Worm (Caenorhabditis elegans): ENCODE data around the gene nspg-7.1.

DNA sequence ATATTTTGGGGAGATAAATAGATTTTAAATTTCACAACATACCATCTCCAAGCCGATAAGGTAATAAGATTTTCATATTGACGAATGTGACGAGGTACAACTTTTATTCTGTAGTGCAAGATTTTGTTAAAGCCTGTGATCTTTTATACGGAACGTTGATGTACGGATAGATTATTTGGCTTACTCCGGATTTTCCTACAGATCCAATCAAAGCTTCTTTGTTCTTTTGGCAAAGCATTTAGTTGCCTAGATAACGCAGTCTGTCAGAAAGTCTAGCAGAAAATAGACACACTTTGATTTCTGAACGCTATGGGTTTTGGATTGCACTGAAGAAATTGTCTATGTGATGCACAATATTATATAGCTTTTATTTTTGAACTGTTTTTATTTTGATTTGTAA lies 31.5 kb downstream of the nspg-7.1 start, which contains the start of gene F49C12.2:
- no peak for TF ChIP-seq him-1 (tag; optimal IDR thresholded peaks at IDR 0.05)
- TF ChIP-seq W03F9.2 (tag; optimal IDR thresholded peaks at IDR 0.05): no peak
